Fruit fly (Drosophila melanogaster): ENCODE measurements around the gene CG15728.

CG15728 gene

dm6 chrX:12654288-12654729, 30.2 kb downstream of the CG15728 start:
- TF ChIP-seq foxo (GFP tag; optimal IDR thresholded peaks at IDR 0.05) (peak in 1 of 2 experiments; percentile 22), Jra (GFP tag; optimal IDR thresholded peaks at IDR 0.05) (peak; percentile 88), fru (GFP tag; optimal IDR thresholded peaks at IDR 0.05) (no peak), Myc (optimal IDR thresholded peaks at IDR 0.05) (no peak), dsf (GFP tag; optimal IDR thresholded peaks at IDR 0.05; ENCODE audit: borderline replicate concordance) (no peak), CrebA (GFP tag; optimal IDR thresholded peaks at IDR 0.05; ENCODE audit: borderline replicate concordance) (no peak), Hr83 (GFP tag; optimal IDR thresholded peaks at IDR 0.05; ENCODE audit: poor library complexity, severe bottlenecking) (peak; percentile 52), dmrt93B (GFP tag; optimal IDR thresholded peaks at IDR 0.05) (no peak), Hnf4 (GFP tag; optimal IDR thresholded peaks at IDR 0.05) (peak; percentile 31), brk (GFP tag; optimal IDR thresholded peaks at IDR 0.05) (no peak), CG32264 (GFP tag; optimal IDR thresholded peaks at IDR 0.05) (no peak), N (GFP tag; optimal IDR thresholded peaks at IDR 0.05) (peak; percentile 91), HLH106 (tag; optimal IDR thresholded peaks at IDR 0.05) (no peak), tai (GFP tag; optimal IDR thresholded peaks at IDR 0.05) (no peak), ey (GFP tag; optimal IDR thresholded peaks at IDR 0.05) (no peak), pan (optimal IDR thresholded peaks at IDR 0.05) (no peak), Abd-B (GFP tag; optimal IDR thresholded peaks at IDR 0.05) (no peak), Mio (GFP tag; optimal IDR thresholded peaks at IDR 0.05) (no peak), woc (GFP tag; optimal IDR thresholded peaks at IDR 0.05) (peak; percentile 31), Hr78 (GFP tag; optimal IDR thresholded peaks at IDR 0.05) (peak; percentile 20), psq (GFP tag; optimal IDR thresholded peaks at IDR 0.05) (peak; percentile 66), sv (GFP tag; optimal IDR thresholded peaks at IDR 0.05) (no peak), CG9705 (GFP tag; optimal IDR thresholded peaks at IDR 0.05) (no peak), lola (GFP tag; optimal IDR thresholded peaks at IDR 0.05) (no peak), rgr (GFP tag; optimal IDR thresholded peaks at IDR 0.05) (peak; percentile 49), Dfd (GFP tag; optimal IDR thresholded peaks at IDR 0.05) (no peak), sage (GFP tag; optimal IDR thresholded peaks at IDR 0.05) (no peak), usp (GFP tag; optimal IDR thresholded peaks at IDR 0.05) (no peak), GATAd (GFP tag; optimal IDR thresholded peaks at IDR 0.05) (no peak), Vsx2 (GFP tag; optimal IDR thresholded peaks at IDR 0.05; ENCODE audit: partially characterized antibody) (no peak), jim (GFP tag; optimal IDR thresholded peaks at IDR 0.05) (no peak), br (GFP tag; optimal IDR thresholded peaks at IDR 0.05) (peak; percentile 15), h (GFP tag; optimal IDR thresholded peaks at IDR 0.05) (peak; percentile 11), Sp1 (GFP tag; optimal IDR thresholded peaks at IDR 0.05) (peak; percentile 6), Dif (GFP tag; optimal IDR thresholded peaks at IDR 0.05; ENCODE audit: partially characterized antibody) (no peak), dl (GFP tag; optimal IDR thresholded peaks at IDR 0.05; ENCODE audit: insufficient read depth in 1 of 2, partially characterized antibody in 2 of 2) (peak in 1 of 2 experiments; percentile 11), OdsH (GFP tag; optimal IDR thresholded peaks at IDR 0.05) (peak; percentile 2), Rel (GFP tag; optimal IDR thresholded peaks at IDR 0.05) (peak; percentile 2), Rel (tag; optimal IDR thresholded peaks at IDR 0.05) (peak; percentile 56)

dm6 chrX:12658400-12658998, 34.4 kb downstream of the CG15728 start:
- TF ChIP-seq tai (GFP tag; optimal IDR thresholded peaks at IDR 0.05) (no peak), fru (GFP tag; optimal IDR thresholded peaks at IDR 0.05) (no peak), pan (optimal IDR thresholded peaks at IDR 0.05) (no peak), brk (GFP tag; optimal IDR thresholded peaks at IDR 0.05) (peak; percentile 12), CrebA (GFP tag; optimal IDR thresholded peaks at IDR 0.05; ENCODE audit: borderline replicate concordance) (peak; percentile 18), Rel (GFP tag; optimal IDR thresholded peaks at IDR 0.05) (no peak), Rel (tag; optimal IDR thresholded peaks at IDR 0.05) (peak; percentile 4), woc (GFP tag; optimal IDR thresholded peaks at IDR 0.05) (no peak)
